Worm (Caenorhabditis elegans) whole organism, L2 larva: ENCODE results near the gene R07E5.7.
"Not testable (repeated sequence)": the region's sequence is repeated elsewhere in the genome, so short reads cannot be mapped to it uniquely, and the experiment has no call there.

ENCODE experiments used
- C34F6.9 ChIP-seq: fragments of 150-350 bp; optimal IDR thresholded peaks from 2 replicates; lab custom pipeline; 2014; ENCODE audit warnings: missing biosample characterization, missing genetic modification characterization
- R02D3.7 ChIP-seq: fragments of 150-350 bp; optimal IDR thresholded peaks from 2 replicates; lab custom pipeline; 2014; ENCODE audit warnings: missing biosample characterization, missing genetic modification characterization
- Y55F3AM.14 ChIP-seq: fragments of 200-800 bp; sonication (Bioruptor generic); optimal IDR thresholded peaks from 2 replicates; lab custom pipeline; 2018; ENCODE audit warnings: mild to moderate bottlenecking, missing genetic modification characterization, missing compliant biosample characterization
- ZK546.5 ChIP-seq: sonication (generic microtip); optimal IDR thresholded peaks from 2 replicates; lab custom pipeline; 2017; ENCODE audit warnings: missing biosample characterization, missing genetic modification characterization
- aly-2 ChIP-seq: fragments of 150-350 bp; optimal IDR thresholded peaks from 2 replicates; lab custom pipeline; 2014; ENCODE audit warnings: missing biosample characterization, missing genetic modification characterization
- ama-1 ChIP-seq: fragments of 150-350 bp; optimal IDR thresholded peaks from 2 replicates; lab custom pipeline; 2018; ENCODE audit warnings: inconsistent platforms
- ceh-16 ChIP-seq: fragments of 150-350 bp; optimal IDR thresholded peaks from 2 replicates; lab custom pipeline; 2014; ENCODE audit warnings: missing biosample characterization, missing genetic modification characterization
- ceh-82 ChIP-seq: fragments of 150-350 bp; optimal IDR thresholded peaks from 2 replicates; lab custom pipeline; 2014; ENCODE audit warnings: missing biosample characterization, missing genetic modification characterization
- crh-2 ChIP-seq: sonication (generic microtip); optimal IDR thresholded peaks from 2 replicates; lab custom pipeline; 2017; ENCODE audit warnings: missing biosample characterization, missing genetic modification characterization
- dmd-4 ChIP-seq: sonication (generic microtip); optimal IDR thresholded peaks from 2 replicates; lab custom pipeline; 2017; ENCODE audit warnings: missing biosample characterization, missing genetic modification characterization
- egl-27 ChIP-seq: sonication (generic microtip); optimal IDR thresholded peaks from 3 replicates; lab custom pipeline; 2017; ENCODE audit warnings: missing biosample characterization, missing genetic modification reagents, missing genetic modification characterization
- gmeb-1 ChIP-seq: fragments of 150-350 bp; optimal IDR thresholded peaks from 2 replicates; lab custom pipeline; 2014; ENCODE audit warnings: missing biosample characterization, missing genetic modification characterization
- lin-13 ChIP-seq: fragments of 150-350 bp; optimal IDR thresholded peaks from 2 replicates; lab custom pipeline; 2014; ENCODE audit warnings: missing biosample characterization, missing genetic modification reagents, missing genetic modification characterization
- lin-39 ChIP-seq: fragments of 150-350 bp; optimal IDR thresholded peaks from 2 replicates; lab custom pipeline; 2014; ENCODE audit warnings: missing biosample characterization, missing genetic modification reagents, missing genetic modification characterization
- lsy-2 ChIP-seq, 2 experiments: fragments of 150-350 bp in 1 of 2; sonication (generic microtip) in 1 of 2; optimal IDR thresholded peaks; 2 replicates each; lab custom pipeline; 2014 to 2017; ENCODE audit warnings: missing biosample characterization in 2 of 2, missing genetic modification characterization in 2 of 2
- nhr-11 ChIP-seq: fragments of 150-350 bp; optimal IDR thresholded peaks from 2 replicates; lab custom pipeline; 2014; ENCODE audit warnings: missing biosample characterization, missing genetic modification characterization
- nhr-12 ChIP-seq: fragments of 150-350 bp; optimal IDR thresholded peaks from 2 replicates; lab custom pipeline; 2014; ENCODE audit warnings: missing biosample characterization, missing genetic modification characterization
- nhr-129 ChIP-seq: fragments of 150-350 bp; optimal IDR thresholded peaks from 2 replicates; lab custom pipeline; 2014; ENCODE audit warnings: missing biosample characterization, missing genetic modification characterization
- nhr-21 ChIP-seq: fragments of 150-350 bp; optimal IDR thresholded peaks from 2 replicates; lab custom pipeline; 2014; ENCODE audit warnings: missing biosample characterization, missing genetic modification characterization
- nhr-237 ChIP-seq: fragments of 150-350 bp; optimal IDR thresholded peaks from 2 replicates; lab custom pipeline; 2014; ENCODE audit warnings: missing biosample characterization, missing genetic modification characterization
- nhr-6 ChIP-seq: fragments of 150-350 bp; optimal IDR thresholded peaks from 2 replicates; lab custom pipeline; 2014; ENCODE audit warnings: missing biosample characterization, missing genetic modification characterization
- skn-1 ChIP-seq: sonication (generic microtip); optimal IDR thresholded peaks from 2 replicates; lab custom pipeline; 2017; ENCODE audit warnings: missing biosample characterization, missing genetic modification characterization
- sma-9 ChIP-seq, 2 experiments: fragments of 150-350 bp in 1 of 2; sonication (generic microtip) in 1 of 2; optimal IDR thresholded peaks; 2 replicates each; lab custom pipeline; 2014 to 2016; ENCODE audit warnings: missing genetic modification characterization in 2 of 2, mild to moderate bottlenecking in 1 of 2, missing biosample characterization in 1 of 2, missing compliant biosample characterization in 1 of 2, missing genetic modification reagents in 1 of 2, moderate library complexity in 1 of 2
- snpc-4 ChIP-seq: fragments of 150-350 bp; optimal IDR thresholded peaks from 2 replicates; lab custom pipeline; 2014; ENCODE audit warnings: missing biosample characterization, missing genetic modification characterization
- unc-55 ChIP-seq: fragments of 150-350 bp; sonication (generic microtip); optimal IDR thresholded peaks from 3 replicates; lab custom pipeline; 2014; ENCODE audit warnings: missing biosample characterization, missing genetic modification reagents, missing genetic modification characterization
- unc-62 ChIP-seq: fragments of 150-350 bp; optimal IDR thresholded peaks from 2 replicates; lab custom pipeline; 2014; ENCODE audit warnings: missing biosample characterization, missing genetic modification reagents, missing genetic modification characterization
- zag-1 ChIP-seq: fragments of 150-350 bp; optimal IDR thresholded peaks from 2 replicates; lab custom pipeline; 2014; ENCODE audit warnings: missing biosample characterization, missing genetic modification characterization
- ztf-1 ChIP-seq: fragments of 200-800 bp; sonication (Bioruptor generic); conservative IDR thresholded peaks from 2 replicates; pipeline ENCODE4 v1.3.6; 2022; ENCODE audit warnings: missing genetic modification characterization, missing compliant biosample characterization
- ztf-4 ChIP-seq: fragments of 150-350 bp; optimal IDR thresholded peaks from 2 replicates; lab custom pipeline; 2014; ENCODE audit warnings: missing biosample characterization, missing genetic modification characterization

R07E5.7 gene

DNA sequence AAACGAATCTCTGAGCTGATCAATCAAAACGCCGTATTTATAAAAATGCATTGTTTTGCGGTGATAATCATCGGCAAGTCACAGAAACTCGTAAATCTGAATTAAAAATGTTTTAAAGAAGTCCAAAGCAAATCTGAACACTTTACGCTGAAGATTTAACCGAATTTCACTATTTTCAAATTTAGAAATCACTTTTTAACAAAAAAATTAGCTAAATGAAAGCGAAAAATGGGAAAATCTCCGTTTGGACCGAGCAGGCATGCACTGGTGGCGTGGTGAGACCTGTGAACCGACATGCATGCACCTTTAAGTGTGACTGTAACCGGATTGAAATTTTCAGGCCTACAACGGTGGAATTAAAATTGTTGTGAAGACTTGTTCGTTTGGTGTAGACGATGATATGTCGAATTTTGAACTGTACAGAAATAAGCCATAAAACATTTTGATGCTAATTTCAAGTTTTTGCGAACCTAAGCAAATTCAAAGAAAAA is 20.6 kb upstream of the R07E5.7 start, which contains the start of gene C28A5.2:
Gene C28A5.2, minus strand, starts transcription at position 51 of the 491 bp plus-strand sequence.
- TF ChIP-seq R02D3.7 (tag; lab: Kevin White, UChicago) (no peak), lin-13 (no peak)

- no peak for TF ChIP-seq Y55F3AM.14 (GFP tag; lab: Kevin White, UChicago)
- TF ChIP-seq ZK546.5 (tag; lab: Kevin White, UChicago), result no peak
- no peak for TF ChIP-seq dmd-4 (tag; lab: Kevin White, UChicago)
- TF ChIP-seq gmeb-1 (tag; lab: Kevin White, UChicago), result no peak
- no peak for TF ChIP-seq C34F6.9 (tag; lab: Kevin White, UChicago)
- TF ChIP-seq aly-2 (tag; lab: Kevin White, UChicago), result no peak
- TF ChIP-seq lin-13, result no peak
- TF ChIP-seq sma-9 (GFP tag; optimal IDR thresholded peaks at IDR 0.05; lab: Kevin White, UChicago), result no peak
- TF ChIP-seq sma-9 (tag; optimal IDR thresholded peaks at IDR 0.05; lab: Kevin White, UChicago), result no peak
- no peak for TF ChIP-seq skn-1
- TF ChIP-seq crh-2 (tag; lab: Kevin White, UChicago), result no peak
- TF ChIP-seq R02D3.7 (tag; lab: Kevin White, UChicago), result no peak
- TF ChIP-seq egl-27 (tag; lab: Kevin White, UChicago), result no peak
Observed at ce11 chrIII:4435262-4435661, 16.3 kb upstream of the R07E5.7 start.

- TF ChIP-seq skn-1 (no peak), ZK546.5 (tag; lab: Kevin White, UChicago) (no peak), ztf-1 (GFP tag; lab: Robert Waterston, UW) (no peak), unc-55 (GFP tag; lab: Kevin White, UChicago) (no peak), nhr-12 (tag; lab: Kevin White, UChicago) (no peak), ceh-16 (tag; lab: Kevin White, UChicago) (no peak), ceh-82 (tag; lab: Kevin White, UChicago) (no peak), nhr-6 (tag; lab: Kevin White, UChicago) (no peak)
Observed at ce11 chrIII:4434294-4434781, 15.4 kb upstream of the R07E5.7 start, which contains the start of gene C28A5.1. TSS of gene C28A5.1 (minus strand) at chrIII:4434344.

DNA sequence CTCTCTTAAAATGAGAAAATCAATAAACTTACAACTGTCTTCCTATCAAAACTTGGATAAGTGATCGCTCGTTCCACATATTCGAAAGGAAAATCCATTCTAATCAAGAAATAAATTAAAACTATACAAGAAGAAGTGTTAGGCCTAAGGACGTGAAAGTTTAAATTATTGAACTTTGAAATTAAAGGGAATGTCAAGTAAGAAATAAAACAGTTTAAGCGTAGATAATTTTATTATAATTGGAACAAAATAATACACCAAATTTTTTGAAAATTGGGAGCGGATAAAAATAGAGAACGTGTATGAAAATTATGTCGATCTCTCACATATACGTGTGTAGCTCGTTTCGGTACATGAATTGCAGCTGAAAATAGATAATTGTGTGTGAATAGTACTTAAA is 10.4 kb upstream of the R07E5.7 start, which contains the start of gene C28A5.6:
Gene C28A5.6, minus strand, starts transcription at position 101 of the 400 bp plus-strand sequence.
- no peak for TF ChIP-seq lin-39
- TF ChIP-seq ztf-1 (GFP tag; lab: Robert Waterston, UW), result no peak
- TF ChIP-seq unc-62 (GFP tag; lab: Kevin White, UChicago), result no peak
- no peak for TF ChIP-seq ztf-4
- no peak for TF ChIP-seq nhr-21 (tag; lab: Kevin White, UChicago)
- no peak for TF ChIP-seq nhr-237
- no peak for TF ChIP-seq ceh-16 (tag; lab: Kevin White, UChicago)
- no peak for TF ChIP-seq nhr-11 (tag; lab: Kevin White, UChicago)
- TF ChIP-seq nhr-6 (tag; lab: Kevin White, UChicago), result no peak
- no peak for TF ChIP-seq zag-1 (tag; lab: Kevin White, UChicago)

DNA sequence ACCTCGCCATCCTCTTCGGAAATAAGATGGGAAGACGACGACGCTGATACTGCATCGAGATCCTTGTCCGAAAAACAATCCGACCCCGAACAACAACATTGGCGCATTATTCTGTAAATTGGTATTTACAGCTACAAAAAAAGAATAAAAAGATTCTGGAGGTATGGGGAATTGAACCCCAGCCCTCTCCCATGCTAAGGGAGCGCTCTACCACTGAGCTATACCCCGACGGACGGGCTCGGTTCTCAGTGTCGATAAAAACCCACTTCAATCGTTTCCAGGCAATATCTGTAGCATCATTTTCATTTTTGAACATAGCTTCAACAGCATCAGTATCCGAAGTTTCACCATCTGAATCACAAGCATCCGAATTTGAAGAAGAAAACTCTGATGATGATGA is 9.8 kb upstream of the R07E5.7 start:
- TF ChIP-seq nhr-129 (tag; lab: Kevin White, UChicago), result peak; percentile 14
- TF ChIP-seq unc-55 (GFP tag; lab: Kevin White, UChicago), result peak; percentile 11
- TF ChIP-seq ama-1 (lab: Kevin White, UChicago), result no peak
- no peak for TF ChIP-seq ceh-82 (tag; lab: Kevin White, UChicago)

- TF ChIP-seq sma-9 (GFP tag; optimal IDR thresholded peaks at IDR 0.05; lab: Kevin White, UChicago), result peak; percentile 13
- not testable (repeated sequence) for TF ChIP-seq sma-9 (tag; optimal IDR thresholded peaks at IDR 0.05; lab: Kevin White, UChicago)
- TF ChIP-seq snpc-4 (tag; lab: Kevin White, UChicago), result peak; percentile 95
- peak; percentile 37 to 44 for TF ChIP-seq lsy-2 (tag; optimal IDR thresholded peaks at IDR 0.05; lab: Kevin White, UChicago)
Observed at ce11 chrIII:4426711-4427218, 7.8 kb upstream of the R07E5.7 start.
